Worm (Caenorhabditis elegans) whole organism, young adult: Measurements from ENCODE around the gene T25E4.2.

Experiments used
- B0019.2 ChIP-seq: fragments of 200-800 bp; sonication (Bioruptor generic); conservative IDR thresholded peaks from 2 replicates; pipeline ENCODE4 v1.3.6; 2022; ENCODE audit warnings: missing genetic modification reagents, missing genetic modification characterization, missing compliant biosample characterization
- B0261.1 ChIP-seq: sonication (generic microtip); optimal IDR thresholded peaks from 2 replicates; lab custom pipeline; 2016; ENCODE audit warnings: mild to moderate bottlenecking, missing genetic modification characterization, moderate library complexity, missing compliant biosample characterization
- B0336.3 ChIP-seq: fragments of 200-800 bp; sonication (Bioruptor generic); IDR thresholded peaks from 2 replicates; pipeline ENCODE4 v1.3.6; 2022; ENCODE audit warnings: missing genetic modification characterization, missing compliant biosample characterization
- C06A6.2 ChIP-seq: fragments of 200-800 bp; sonication (Bioruptor generic); conservative IDR thresholded peaks from 2 replicates; pipeline ENCODE4 v1.3.6; 2022; ENCODE audit warnings: missing genetic modification characterization, missing compliant biosample characterization
- F22D6.2 ChIP-seq: sonication (generic microtip); optimal IDR thresholded peaks from 2 replicates; lab custom pipeline; 2016; ENCODE audit warnings: mild to moderate bottlenecking, missing genetic modification characterization, missing compliant biosample characterization
- F52B5.7 ChIP-seq: sonication (generic microtip); optimal IDR thresholded peaks from 2 replicates; lab custom pipeline; 2016; ENCODE audit warnings: mild to moderate bottlenecking, missing genetic modification characterization, missing compliant biosample characterization
- F57A8.1 ChIP-seq: fragments of 200-800 bp; sonication (Bioruptor generic); optimal IDR thresholded peaks from 2 replicates; lab custom pipeline; 2018; ENCODE audit warnings: mild to moderate bottlenecking, missing genetic modification characterization, moderate library complexity, missing compliant biosample characterization
- F57C9.4 ChIP-seq: sonication (generic microtip); optimal IDR thresholded peaks from 2 replicates; lab custom pipeline; 2017; ENCODE audit warnings: mild to moderate bottlenecking, missing genetic modification characterization, missing compliant biosample characterization
- T26A5.8 ChIP-seq: sonication (generic microtip); optimal IDR thresholded peaks from 2 replicates; lab custom pipeline; 2016; ENCODE audit warnings: missing genetic modification characterization, missing compliant biosample characterization
- Y53G8AR.9 ChIP-seq: fragments of 200-800 bp; sonication (Bioruptor generic); conservative IDR thresholded peaks from 2 replicates; pipeline ENCODE4 v1.3.6; 2022; ENCODE audit warnings: missing genetic modification reagents, missing genetic modification characterization, missing compliant biosample characterization
- Y56A3A.18 ChIP-seq: fragments of 200-800 bp; sonication (Bioruptor generic); IDR thresholded peaks from 2 replicates; pipeline ENCODE4 v1.3.6; 2022; ENCODE audit warnings: missing genetic modification reagents, missing genetic modification characterization, missing compliant biosample characterization
- Y79H2A.3 ChIP-seq: fragments of 200-800 bp; sonication (Bioruptor generic); conservative IDR thresholded peaks from 2 replicates; pipeline ENCODE4 v1.3.6; 2022; ENCODE audit warnings: missing genetic modification reagents, missing genetic modification characterization, missing compliant biosample characterization
- ama-1 ChIP-seq, 3 experiments: fragments of 150-350 bp in 1 of 3; sonication (generic microtip) in 2 of 3; optimal IDR thresholded peaks; 2 replicates each; lab custom pipeline; 2014 to 2018; ENCODE audit warnings: missing biosample characterization in 2 of 3, missing genetic modification characterization in 2 of 3, missing genetic modification reagents in 2 of 3
- atf-7 ChIP-seq: sonication (generic microtip); optimal IDR thresholded peaks from 2 replicates; lab custom pipeline; 2017; ENCODE audit warnings: mild to moderate bottlenecking, missing genetic modification characterization, missing compliant biosample characterization
- attf-5 ChIP-seq: fragments of 200-800 bp; sonication (Bioruptor generic); optimal IDR thresholded peaks from 2 replicates; lab custom pipeline; 2018; ENCODE audit warnings: mild to moderate bottlenecking, missing genetic modification characterization, missing compliant biosample characterization
- attf-6 ChIP-seq: fragments of 200-800 bp; sonication (Bioruptor generic); IDR thresholded peaks from 2 replicates; pipeline ENCODE4 v1.3.6; 2022; ENCODE audit warnings: missing genetic modification reagents, missing genetic modification characterization, missing compliant biosample characterization
- cebp-1 ChIP-seq, 2 experiments: fragments of 200-800 bp in 1 of 2; sonication (Bioruptor generic) in 1 of 2; sonication (generic microtip) in 1 of 2; IDR thresholded peaks in 1 of 2; optimal IDR thresholded peaks in 1 of 2; 2 replicates each; pipeline versions ENCODE4 v1.3.6 to Lab custom; 2017 to 2022; ENCODE audit warnings: missing compliant biosample characterization in 2 of 2, missing genetic modification characterization in 2 of 2, mild to moderate bottlenecking in 1 of 2, missing genetic modification reagents in 1 of 2, moderate library complexity in 1 of 2
- cebp-2 ChIP-seq: fragments of 200-800 bp; sonication (Bioruptor generic); IDR thresholded peaks from 2 replicates; pipeline ENCODE4 v1.3.6; 2022; ENCODE audit warnings: missing genetic modification characterization, missing compliant biosample characterization
- ceh-79 ChIP-seq: sonication (generic microtip); optimal IDR thresholded peaks from 2 replicates; lab custom pipeline; 2017; ENCODE audit warnings: mild to moderate bottlenecking, missing genetic modification characterization, missing compliant biosample characterization
- chd-7 ChIP-seq: sonication (generic microtip); optimal IDR thresholded peaks from 2 replicates; lab custom pipeline; 2016; ENCODE audit warnings: mild to moderate bottlenecking, missing genetic modification characterization, moderate library complexity, missing compliant biosample characterization
- die-1 ChIP-seq: sonication (generic microtip); optimal IDR thresholded peaks from 2 replicates; lab custom pipeline; 2016; ENCODE audit warnings: missing genotype, mild to moderate bottlenecking, missing genetic modification characterization, missing compliant biosample characterization
- dox-1 ChIP-seq: fragments of 200-800 bp; sonication (Bioruptor generic); IDR thresholded peaks from 2 replicates; pipeline ENCODE4 v1.3.6; 2022; ENCODE audit warnings: missing genetic modification reagents, missing genetic modification characterization, missing compliant biosample characterization
- dpl-1 ChIP-seq: fragments of 150-350 bp; optimal IDR thresholded peaks from 2 replicates; lab custom pipeline; 2014; ENCODE audit warnings: missing biosample characterization, missing genetic modification reagents, missing genetic modification characterization
- efl-1 ChIP-seq: fragments of 150-350 bp; optimal IDR thresholded peaks from 2 replicates; lab custom pipeline; 2014; ENCODE audit warnings: missing biosample characterization, missing genetic modification reagents, missing genetic modification characterization
- him-1 ChIP-seq: sonication (generic microtip); optimal IDR thresholded peaks from 2 replicates; lab custom pipeline; 2016; ENCODE audit warnings: missing genotype, missing genetic modification reagents, missing genetic modification characterization, missing compliant biosample characterization
- hmg-1.2 ChIP-seq: fragments of 200-800 bp; sonication (Bioruptor generic); IDR thresholded peaks from 2 replicates; pipeline ENCODE4 v1.3.6; 2022; ENCODE audit warnings: missing genetic modification reagents, missing genetic modification characterization, missing compliant biosample characterization
- hmg-20 ChIP-seq: fragments of 200-800 bp; sonication (Bioruptor generic); IDR thresholded peaks from 2 replicates; pipeline ENCODE4 v1.3.6; 2022; ENCODE audit warnings: missing genetic modification reagents, missing genetic modification characterization, missing compliant biosample characterization
- hrde-1 ChIP-seq: sonication (generic microtip); optimal IDR thresholded peaks from 2 replicates; lab custom pipeline; 2016; ENCODE audit warnings: missing genetic modification characterization, mild to moderate bottlenecking, missing compliant biosample characterization, moderate library complexity, missing genotype, missing genetic modification reagents, borderline replicate concordance
- hsf-1 ChIP-seq: fragments of 200-800 bp; sonication (Bioruptor generic); IDR thresholded peaks from 2 replicates; pipeline ENCODE4 v1.3.6; 2022; ENCODE audit warnings: missing genetic modification reagents, missing genetic modification characterization, missing compliant biosample characterization
- lin-35 ChIP-seq, 3 experiments: fragments of 150-350 bp in 2 of 3; sonication (generic microtip) in 1 of 3; optimal IDR thresholded peaks; 2 replicates each; lab custom pipeline; 2014 to 2018; ENCODE audit warnings: missing biosample characterization in 3 of 3, missing genetic modification characterization in 3 of 3, missing genetic modification reagents in 3 of 3
- lin-40 ChIP-seq: sonication (generic microtip); optimal IDR thresholded peaks from 2 replicates; lab custom pipeline; 2016; ENCODE audit warnings: missing genetic modification characterization, mild to moderate bottlenecking, missing compliant biosample characterization, missing genotype, missing genetic modification reagents
- lir-1 ChIP-seq: fragments of 200-800 bp; sonication (Bioruptor generic); conservative IDR thresholded peaks from 2 replicates; pipeline ENCODE4 v1.3.6; 2022; ENCODE audit warnings: missing genetic modification reagents, missing genetic modification characterization, missing compliant biosample characterization
- madf-3 ChIP-seq: fragments of 200-800 bp; sonication (Bioruptor generic); IDR thresholded peaks from 2 replicates; pipeline ENCODE4 v1.3.6; 2022; ENCODE audit warnings: missing genetic modification reagents, missing genetic modification characterization, missing compliant biosample characterization
- madf-6 ChIP-seq: fragments of 200-800 bp; sonication (Bioruptor generic); IDR thresholded peaks from 2 replicates; pipeline ENCODE4 v1.3.6; 2022; ENCODE audit warnings: missing genetic modification reagents, missing genetic modification characterization, missing compliant biosample characterization
- nfyb-1 ChIP-seq: fragments of 200-800 bp; sonication (Bioruptor generic); IDR thresholded peaks from 2 replicates; pipeline ENCODE4 v1.3.6; 2022; ENCODE audit warnings: missing genetic modification reagents, missing genetic modification characterization, missing compliant biosample characterization
- nhr-80 ChIP-seq: sonication (generic microtip); optimal IDR thresholded peaks from 2 replicates; lab custom pipeline; 2016; ENCODE audit warnings: missing genetic modification characterization, missing compliant biosample characterization
- pha-4 ChIP-seq: fragments of 150-350 bp; sonication (generic microtip); optimal IDR thresholded peaks from 2 replicates; lab custom pipeline; 2014; ENCODE audit warnings: missing biosample characterization, missing genetic modification reagents, missing genetic modification characterization
- repo-1 ChIP-seq: sonication (generic microtip); optimal IDR thresholded peaks from 2 replicates; lab custom pipeline; 2017; ENCODE audit warnings: mild to moderate bottlenecking, missing genetic modification characterization, missing compliant biosample characterization
- snpc-4 ChIP-seq, 5 experiments: fragments of 150-350 bp in 1 of 5; sonication (generic microtip) in 4 of 5; optimal IDR thresholded peaks; 2 replicates each; lab custom pipeline; 2014 to 2018; ENCODE audit warnings: missing genetic modification characterization in 5 of 5, missing biosample characterization in 3 of 5, antibody characterized with exemption in 2 of 5, mild to moderate bottlenecking in 2 of 5, missing compliant biosample characterization in 2 of 5, missing genotype in 2 of 5, moderate library complexity in 2 of 5, missing genetic modification reagents in 1 of 5
- tbp1 ChIP-seq: fragments of 200-800 bp; sonication (Bioruptor generic); optimal IDR thresholded peaks from 2 replicates; lab custom pipeline; 2018; ENCODE audit warnings: mild to moderate bottlenecking, missing genetic modification characterization, missing compliant biosample characterization
- zim-3 ChIP-seq: sonication (generic microtip); optimal IDR thresholded peaks from 2 replicates; lab custom pipeline; 2017; ENCODE audit warnings: mild to moderate bottlenecking, missing genetic modification characterization, moderate library complexity, missing compliant biosample characterization
- ztf-26 ChIP-seq: sonication (generic microtip); optimal IDR thresholded peaks from 2 replicates; lab custom pipeline; 2017; ENCODE audit warnings: missing genetic modification characterization, missing compliant biosample characterization
- ztf-28 ChIP-seq: fragments of 200-800 bp; sonication (Bioruptor generic); IDR thresholded peaks from 2 replicates; pipeline ENCODE4 v1.3.6; 2022; ENCODE audit warnings: missing genetic modification reagents, missing genetic modification characterization, missing compliant biosample characterization
- ztf-3 ChIP-seq: fragments of 200-800 bp; sonication (Bioruptor generic); optimal IDR thresholded peaks from 2 replicates; lab custom pipeline; 2018; ENCODE audit warnings: mild to moderate bottlenecking, missing genetic modification characterization, missing compliant biosample characterization

The T25E4.2 gene

DNA sequence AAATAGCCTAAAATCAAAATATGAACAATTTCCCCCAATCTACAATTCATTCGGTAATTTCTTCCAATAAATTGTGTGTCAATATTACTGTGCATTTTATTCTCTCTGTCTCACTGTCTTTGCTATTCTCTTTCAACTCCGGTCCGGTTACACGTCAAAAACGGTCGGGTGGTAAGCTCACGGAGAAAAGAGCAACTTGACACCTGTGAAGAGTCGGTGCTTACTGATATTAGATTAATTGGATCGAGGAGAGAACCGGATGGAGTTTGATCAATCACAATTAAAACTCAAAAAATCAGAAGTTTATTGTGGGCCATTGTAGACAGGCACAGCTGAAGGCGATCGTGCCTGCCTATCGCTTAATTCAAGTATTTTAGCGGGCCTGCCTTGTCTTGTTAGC lies 7.3 kb downstream of the T25E4.2 start (continued):
- TF ChIP-seq dox-1 (GFP tag; lab: Robert Waterston, UW), result peak; percentile 45; the same call in 1 of the 2 replicates
- no peak for TF ChIP-seq ceh-79 (tag; lab: Kevin White, UChicago)
- TF ChIP-seq lir-1, result no peak
- peak; percentile 19; the same call in 1 of the 2 replicates for TF ChIP-seq hmg-1.2 (GFP tag; lab: Robert Waterston, UW)
- TF ChIP-seq atf-7 (tag; lab: Kevin White, UChicago), result peak; percentile 70
- 0 out of 2 replicates have a peak, but pooled peaks have one; percentile 26 for TF ChIP-seq C06A6.2 (GFP tag; lab: Robert Waterston, UW)
- TF ChIP-seq Y56A3A.18 (GFP tag; lab: Robert Waterston, UW), result peak; percentile 78; the same call in 1 of the 2 replicates
- peak; percentile 67; the same call in 1 of the 2 replicates for TF ChIP-seq nfyb-1
- TF ChIP-seq chd-7 (tag; lab: Kevin White, UChicago), result peak; percentile 70
- no peak for TF ChIP-seq Y79H2A.3 (GFP tag; lab: Robert Waterston, UW)
- TF ChIP-seq cebp-1 (GFP tag; IDR thresholded peaks at IDR 0.05; lab: Robert Waterston, UW), result no peak
- TF ChIP-seq cebp-1 (tag; optimal IDR thresholded peaks at IDR 0.05; lab: Kevin White, UChicago), result peak; percentile 40
- peak; percentile 42 for TF ChIP-seq zim-3
- peak; percentile 67; the same call in 1 of the 2 replicates for TF ChIP-seq madf-3 (GFP tag; lab: Robert Waterston, UW)
- TF ChIP-seq tbp1, result no peak
- TF ChIP-seq him-1 (tag; lab: Kevin White, UChicago), result no peak
- TF ChIP-seq B0336.3 (GFP tag; lab: Robert Waterston, UW), result peak; percentile 80
- TF ChIP-seq F57A8.1 (GFP tag; lab: Kevin White, UChicago), result no peak
- peak; percentile 81; the same call in 1 of the 2 replicates for TF ChIP-seq Y53G8AR.9 (GFP tag; lab: Robert Waterston, UW)

DNA sequence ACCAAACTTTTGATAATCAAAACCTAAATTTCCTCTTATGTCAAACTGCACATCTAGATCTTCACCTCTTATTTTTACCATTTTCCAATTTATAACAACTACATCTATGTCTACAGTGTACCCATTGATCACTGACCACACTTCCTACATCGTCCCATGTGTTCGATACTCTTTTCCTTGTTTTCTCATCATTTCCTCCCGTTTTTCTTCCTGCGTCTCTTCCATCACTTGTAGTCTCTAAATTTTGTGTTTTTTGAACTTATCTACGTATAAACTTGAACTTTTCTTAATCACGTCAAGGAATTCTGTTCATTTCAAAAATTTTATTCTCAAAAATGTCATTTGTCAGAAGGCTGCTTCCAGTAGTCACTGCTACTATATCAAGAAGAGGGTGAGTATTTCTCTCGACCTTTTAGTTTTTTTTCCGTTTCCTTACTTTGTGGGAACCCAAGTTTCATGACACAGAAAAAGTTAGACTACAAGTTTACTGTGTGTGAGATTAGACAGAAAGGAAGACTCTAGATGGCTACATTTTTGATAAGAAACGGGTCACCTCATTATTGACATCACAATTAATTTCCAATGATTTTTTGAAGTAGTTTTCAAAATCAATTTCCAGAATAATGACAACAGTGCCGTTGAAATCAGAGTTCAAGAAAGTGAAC lies 10.0 kb downstream of the T25E4.2 start:
- TF ChIP-seq ama-1 (optimal IDR thresholded peaks at IDR 0.05; lab: Kevin White, UChicago) (peak; percentile 9), ama-1 (GFP tag; optimal IDR thresholded peaks at IDR 0.05; lab: Kevin White, UChicago) (no peak), cebp-2 (no peak), repo-1 (tag; lab: Kevin White, UChicago) (no peak), F57C9.4 (tag; lab: Kevin White, UChicago) (no peak), nhr-80 (tag; lab: Kevin White, UChicago) (peak; percentile 38), die-1 (tag; lab: Kevin White, UChicago) (no peak), hsf-1 (GFP tag; lab: Robert Waterston, UW) (no peak), B0261.1 (tag; lab: Kevin White, UChicago) (no peak), hmg-1.2 (GFP tag; lab: Robert Waterston, UW) (0 out of 2 replicates have a peak, but pooled peaks have one; percentile 32), ceh-79 (tag; lab: Kevin White, UChicago) (no peak), B0019.2 (no peak), ztf-3 (GFP tag; lab: Kevin White, UChicago) (no peak), hrde-1 (tag; lab: Kevin White, UChicago) (no peak), F22D6.2 (tag; lab: Kevin White, UChicago) (no peak), attf-6 (GFP tag; lab: Robert Waterston, UW) (no peak), lin-40 (peak; percentile 18), efl-1 (GFP tag; lab: Kevin White, UChicago) (no peak), dpl-1 (GFP tag; lab: Kevin White, UChicago) (no peak), atf-7 (tag; lab: Kevin White, UChicago) (peak; percentile 7), snpc-4 (GFP tag; optimal IDR thresholded peaks at IDR 0.05; lab: Kevin White, UChicago) (no peak), snpc-4 (tag; optimal IDR thresholded peaks at IDR 0.05; lab: Kevin White, UChicago) (peak in 1 of 4 experiments; percentile 51), lin-35 (GFP tag; optimal IDR thresholded peaks at IDR 0.05; lab: Kevin White, UChicago) (no peak), ztf-28 (GFP tag; lab: Robert Waterston, UW) (no peak), dox-1 (GFP tag; lab: Robert Waterston, UW) (no peak), T26A5.8 (no peak), pha-4 (tag; lab: Kevin White, UChicago) (no peak), cebp-1 (GFP tag; IDR thresholded peaks at IDR 0.05; lab: Robert Waterston, UW) (no peak), cebp-1 (tag; optimal IDR thresholded peaks at IDR 0.05; lab: Kevin White, UChicago) (peak; percentile 28), chd-7 (tag; lab: Kevin White, UChicago) (peak; percentile 35), hmg-20 (GFP tag; lab: Robert Waterston, UW) (no peak), madf-6 (GFP tag; lab: Robert Waterston, UW) (no peak), ztf-26 (peak; percentile 5), attf-5 (GFP tag; lab: Kevin White, UChicago) (peak; percentile 5), F52B5.7 (tag; lab: Kevin White, UChicago) (no peak)
